Worm (Caenorhabditis elegans) whole organism, L3 larva: ENCODE measurements around the gene zip-3.

Experiments
- R02D3.7 ChIP-seq: fragments of 150-350 bp; optimal IDR thresholded peaks from 2 replicates; lab custom pipeline; 2014; ENCODE audit warnings: missing biosample characterization, missing genetic modification characterization
- aly-2 ChIP-seq: fragments of 150-350 bp; optimal IDR thresholded peaks from 2 replicates; lab custom pipeline; 2014; ENCODE audit warnings: missing biosample characterization, missing genetic modification characterization
- ceh-16 ChIP-seq: sonication (generic microtip); optimal IDR thresholded peaks from 2 replicates; lab custom pipeline; 2017; ENCODE audit warnings: missing biosample characterization, missing genetic modification characterization
- ceh-28 ChIP-seq: fragments of 150-350 bp; optimal IDR thresholded peaks from 2 replicates; lab custom pipeline; 2014; ENCODE audit warnings: missing biosample characterization, missing genetic modification reagents, missing genetic modification characterization
- ceh-9 ChIP-seq: sonication (generic microtip); optimal IDR thresholded peaks from 2 replicates; lab custom pipeline; 2018; ENCODE audit warnings: missing biosample characterization, missing genetic modification characterization
- daf-12 ChIP-seq: fragments of 150-350 bp; optimal IDR thresholded peaks from 2 replicates; lab custom pipeline; 2014; ENCODE audit warnings: missing biosample characterization, missing genetic modification reagents, missing genetic modification characterization
- egl-27 ChIP-seq: sonication (generic microtip); optimal IDR thresholded peaks from 4 replicates; lab custom pipeline; 2017; ENCODE audit warnings: missing biosample characterization, missing genetic modification reagents, missing genetic modification characterization
- elt-1 ChIP-seq: fragments of 150-350 bp; optimal IDR thresholded peaks from 2 replicates; lab custom pipeline; 2014; ENCODE audit warnings: missing biosample characterization, missing genetic modification characterization
- elt-2 ChIP-seq: sonication (generic microtip); optimal IDR thresholded peaks from 2 replicates; lab custom pipeline; 2016; ENCODE audit warnings: missing genetic modification reagents, mild to moderate bottlenecking, missing genetic modification characterization, missing compliant biosample characterization
- elt-3 ChIP-seq, 3 experiments: fragments of 150-350 bp in 1 of 3; sonication (generic microtip) in 2 of 3; optimal IDR thresholded peaks; 2 replicates in 2 of 3; 4 replicates in 1 of 3; lab custom pipeline; 2014 to 2017; ENCODE audit warnings: missing biosample characterization in 3 of 3, missing genetic modification characterization in 3 of 3
- fkh-10 ChIP-seq: sonication (generic microtip); optimal IDR thresholded peaks from 2 replicates; lab custom pipeline; 2017; ENCODE audit warnings: missing biosample characterization, missing genetic modification reagents, missing genetic modification characterization
- fkh-2 ChIP-seq: fragments of 150-350 bp; optimal IDR thresholded peaks from 2 replicates; lab custom pipeline; 2014; ENCODE audit warnings: missing biosample characterization, missing genetic modification reagents, missing genetic modification characterization
- fos-1 ChIP-seq: fragments of 150-350 bp; optimal IDR thresholded peaks from 2 replicates; lab custom pipeline; 2014; ENCODE audit warnings: missing biosample characterization, missing genetic modification characterization
- lin-39 ChIP-seq: fragments of 150-350 bp; optimal IDR thresholded peaks from 2 replicates; lab custom pipeline; 2018; ENCODE audit warnings: missing biosample characterization, missing genetic modification reagents, missing genetic modification characterization
- lsy-12 ChIP-seq: sonication (generic microtip); optimal IDR thresholded peaks from 2 replicates; lab custom pipeline; 2016; ENCODE audit warnings: mild to moderate bottlenecking, missing genetic modification characterization, missing compliant biosample characterization
- mdl-1 ChIP-seq: fragments of 150-350 bp; optimal IDR thresholded peaks from 2 replicates; lab custom pipeline; 2014; ENCODE audit warnings: missing biosample characterization, missing genetic modification characterization
- mml-1 ChIP-seq: fragments of 150-350 bp; sonication (generic microtip); optimal IDR thresholded peaks from 3 replicates; lab custom pipeline; 2014; ENCODE audit warnings: missing biosample characterization, missing genetic modification characterization
- nfya-1 ChIP-seq: sonication (generic microtip); optimal IDR thresholded peaks from 2 replicates; lab custom pipeline; 2017; ENCODE audit warnings: missing genetic modification characterization, mild to moderate bottlenecking, missing compliant biosample characterization, antibody characterized with exemption, moderate library complexity; ENCODE audit not compliant: insufficient read depth
- nhr-23 ChIP-seq: fragments of 150-350 bp; optimal IDR thresholded peaks from 2 replicates; lab custom pipeline; 2014; ENCODE audit warnings: missing biosample characterization, missing genetic modification reagents, missing genetic modification characterization
- nhr-237 ChIP-seq: fragments of 150-350 bp; optimal IDR thresholded peaks from 2 replicates; lab custom pipeline; 2014; ENCODE audit warnings: missing biosample characterization, missing genetic modification characterization
- nhr-25 ChIP-seq: sonication (generic microtip); optimal IDR thresholded peaks from 2 replicates; lab custom pipeline; 2017; ENCODE audit warnings: missing biosample characterization, missing genetic modification characterization
- nhr-43 ChIP-seq: sonication (generic microtip); optimal IDR thresholded peaks from 2 replicates; lab custom pipeline; 2016; ENCODE audit warnings: mild to moderate bottlenecking, missing genetic modification characterization, missing compliant biosample characterization; ENCODE audit not compliant: poor library complexity, severe bottlenecking
- nhr-76 ChIP-seq: fragments of 150-350 bp; sonication (generic microtip); optimal IDR thresholded peaks from 5 replicates; lab custom pipeline; 2014; ENCODE audit warnings: missing biosample characterization, missing genetic modification characterization
- nhr-77 ChIP-seq: fragments of 150-350 bp; optimal IDR thresholded peaks from 2 replicates; lab custom pipeline; 2014; ENCODE audit warnings: missing biosample characterization, missing genetic modification characterization
- pqm-1 ChIP-seq: fragments of 150-350 bp; optimal IDR thresholded peaks from 2 replicates; lab custom pipeline; 2017; ENCODE audit warnings: missing biosample characterization, missing genetic modification characterization, inconsistent platforms
- sea-2 ChIP-seq: fragments of 150-350 bp; sonication (generic microtip); optimal IDR thresholded peaks from 4 replicates; lab custom pipeline; 2014; ENCODE audit warnings: missing biosample characterization, missing genetic modification reagents, missing genetic modification characterization
- skn-1 ChIP-seq: fragments of 150-350 bp; optimal IDR thresholded peaks from 2 replicates; lab custom pipeline; 2014; ENCODE audit warnings: missing biosample characterization, missing genetic modification characterization
- snpc-4 ChIP-seq: fragments of 150-350 bp; optimal IDR thresholded peaks from 2 replicates; lab custom pipeline; 2014; ENCODE audit warnings: missing biosample characterization, missing genetic modification characterization
- tbx-2 ChIP-seq: sonication (generic microtip); optimal IDR thresholded peaks from 2 replicates; lab custom pipeline; 2016; ENCODE audit warnings: mild to moderate bottlenecking, missing genetic modification characterization, missing compliant biosample characterization
- unc-62 ChIP-seq: fragments of 150-350 bp; sonication (generic microtip); optimal IDR thresholded peaks from 4 replicates; lab custom pipeline; 2014; ENCODE audit warnings: missing biosample characterization, missing genetic modification reagents, missing genetic modification characterization
- zag-1 ChIP-seq: fragments of 150-350 bp; optimal IDR thresholded peaks from 2 replicates; lab custom pipeline; 2014; ENCODE audit warnings: missing biosample characterization, missing genetic modification characterization
- ztf-11 ChIP-seq: fragments of 150-350 bp; optimal IDR thresholded peaks from 2 replicates; lab custom pipeline; 2014; ENCODE audit warnings: missing biosample characterization, missing genetic modification characterization

The zip-3 gene

ce11 chrII:13949290-13949689 lies 8.0 kb downstream of the zip-3 start, which contains the start of gene sre-44:
Gene sre-44, plus strand, starts transcription at chrII:13949590.
- TF ChIP-seq elt-3 (tag; optimal IDR thresholded peaks at IDR 0.05; lab: Kevin White, UChicago), result no peak
- peak; percentile 49 for TF ChIP-seq elt-2 (tag; lab: Kevin White, UChicago)
- TF ChIP-seq, all 47 proteins: peak for 1

- peak; percentile 53 for TF ChIP-seq elt-2 (tag; lab: Kevin White, UChicago)
- no peak for TF ChIP-seq nhr-23 (tag; lab: Kevin White, UChicago)
These were observed 11.7 kb downstream of the zip-3 start for ce11 chrII:13945527-13945926.

ce11 chrII:13939531-13939930 lies 17.7 kb downstream of the zip-3 start, which contains the start of gene W07G1.1:
Gene W07G1.1, minus strand, starts transcription at chrII:13939631.
- TF ChIP-seq pqm-1 (tag; lab: Kevin White, UChicago) (no peak), nhr-237 (tag; lab: Kevin White, UChicago) (no peak), elt-1 (no peak), zag-1 (tag; lab: Kevin White, UChicago) (no peak), nhr-76 (tag; lab: Kevin White, UChicago) (no peak), sea-2 (GFP tag; lab: Kevin White, UChicago) (no peak), aly-2 (tag; lab: Kevin White, UChicago) (no peak), egl-27 (no peak), mdl-1 (tag; lab: Kevin White, UChicago) (no peak), lin-39 (tag; lab: Kevin White, UChicago) (no peak), ceh-16 (tag; lab: Kevin White, UChicago) (no peak), tbx-2 (tag; lab: Kevin White, UChicago) (no peak), nhr-25 (tag; lab: Kevin White, UChicago) (no peak), daf-12 (no peak)

ce11 chrII:13938290-13938689 lies 19.0 kb downstream of the zip-3 start:
- TF ChIP-seq ztf-11, result no peak
- TF ChIP-seq ceh-28 (tag; lab: Kevin White, UChicago), result peak; percentile 24
- TF ChIP-seq, all 47 proteins: peak for 1

- TF ChIP-seq aly-2 (tag; lab: Kevin White, UChicago) (no peak), lin-39 (tag; lab: Kevin White, UChicago) (no peak), fos-1 (tag; lab: Kevin White, UChicago) (no peak)
- TF ChIP-seq, all 47 proteins: peak for 0
These were observed 21.4 kb downstream of the zip-3 start for ce11 chrII:13935907-13936306.

ce11 chrII:13933534-13933933 lies 23.7 kb downstream of the zip-3 start:
- TF ChIP-seq fos-1 (tag; lab: Kevin White, UChicago) (no peak), lsy-12 (no peak), fkh-10 (GFP tag; lab: Kevin White, UChicago) (no peak), R02D3.7 (tag; lab: Kevin White, UChicago) (no peak), nfya-1 (tag; lab: Kevin White, UChicago) (no peak), elt-1 (no peak), nhr-77 (no peak), ztf-11 (no peak), elt-3 (tag; optimal IDR thresholded peaks at IDR 0.05; lab: Kevin White, UChicago) (no peak), tbx-2 (tag; lab: Kevin White, UChicago) (no peak), fkh-2 (tag; lab: Kevin White, UChicago) (no peak), skn-1 (tag; lab: Kevin White, UChicago) (no peak), egl-27 (no peak)

ce11 chrII:13931944-13932343 lies 25.3 kb downstream of the zip-3 start, which contains the start of gene hot-3:
Gene hot-3, minus strand, starts transcription at chrII:13932044.
- no peak for TF ChIP-seq unc-62 (GFP tag; lab: Kevin White, UChicago)
- TF ChIP-seq pqm-1 (tag; lab: Kevin White, UChicago), result no peak
- TF ChIP-seq nhr-76 (tag; lab: Kevin White, UChicago), result no peak
- TF ChIP-seq lin-39 (tag; lab: Kevin White, UChicago), result no peak
- TF ChIP-seq egl-27, result no peak
- TF ChIP-seq ceh-16 (tag; lab: Kevin White, UChicago), result no peak
- no peak for TF ChIP-seq tbx-2 (tag; lab: Kevin White, UChicago)
- no peak for TF ChIP-seq fkh-2 (tag; lab: Kevin White, UChicago)
- no peak for TF ChIP-seq ceh-9 (tag; lab: Kevin White, UChicago)
- no peak for TF ChIP-seq nhr-43 (tag; lab: Kevin White, UChicago)
- TF ChIP-seq snpc-4 (tag; lab: Kevin White, UChicago), result no peak
- no peak for TF ChIP-seq sea-2 (GFP tag; lab: Kevin White, UChicago)
- no peak for TF ChIP-seq daf-12
- TF ChIP-seq lsy-12, result no peak
- TF ChIP-seq skn-1 (tag; lab: Kevin White, UChicago), result no peak
- TF ChIP-seq mml-1 (tag; lab: Kevin White, UChicago), result no peak
